Worm (Caenorhabditis elegans) whole organism, mixed stage, embryonic: ENCODE measurements around the gene gpa-3.

ENCODE experiments used
- bed-3 ChIP-seq: fragments of 200-800 bp; sonication (Bioruptor generic); optimal IDR thresholded peaks from 3 replicates; lab custom pipeline; 2018; ENCODE audit warnings: mild to moderate bottlenecking, missing genetic modification characterization, moderate library complexity, missing compliant biosample characterization
- ceh-39 ChIP-seq: fragments of 150-350 bp; optimal IDR thresholded peaks from 2 replicates; lab custom pipeline; 2014; ENCODE audit warnings: missing biosample characterization, missing genetic modification characterization
- ces-1 ChIP-seq: fragments of 150-350 bp; optimal IDR thresholded peaks from 2 replicates; lab custom pipeline; 2014; ENCODE audit warnings: missing biosample characterization, missing genetic modification reagents, missing genetic modification characterization
- drap-1 ChIP-seq: fragments of 200-800 bp; sonication (Bioruptor generic); optimal IDR thresholded peaks from 3 replicates; lab custom pipeline; 2018; ENCODE audit warnings: mild to moderate bottlenecking, missing genetic modification characterization, missing compliant biosample characterization
- elt-1 ChIP-seq: sonication (generic microtip); optimal IDR thresholded peaks from 2 replicates; lab custom pipeline; 2017; ENCODE audit warnings: missing genetic modification characterization, mild to moderate bottlenecking, missing compliant biosample characterization, antibody characterized with exemption, moderate library complexity, borderline replicate concordance; ENCODE audit not compliant: insufficient read depth
- elt-3 ChIP-seq: fragments of 150-350 bp; optimal IDR thresholded peaks from 2 replicates; lab custom pipeline; 2014; ENCODE audit warnings: missing biosample characterization, missing genetic modification characterization
- ham-2 ChIP-seq: fragments of 200-800 bp; sonication (Bioruptor generic); optimal IDR thresholded peaks from 2 replicates; lab custom pipeline; 2018; ENCODE audit warnings: mild to moderate bottlenecking, missing genetic modification characterization, missing compliant biosample characterization
- hlh-1 ChIP-seq: fragments of 150-350 bp; optimal IDR thresholded peaks from 2 replicates; lab custom pipeline; 2014; ENCODE audit warnings: missing biosample characterization, missing genetic modification reagents, missing genetic modification characterization
- lin-32 ChIP-seq: fragments of 200-800 bp; sonication (Bioruptor generic); optimal IDR thresholded peaks from 2 replicates; lab custom pipeline; 2018; ENCODE audit warnings: mild to moderate bottlenecking, missing genetic modification characterization, missing compliant biosample characterization
- mep-1 ChIP-seq: fragments of 150-350 bp; optimal IDR thresholded peaks from 2 replicates; lab custom pipeline; 2017; ENCODE audit warnings: missing biosample characterization, missing genetic modification reagents, missing genetic modification characterization, inconsistent platforms
- nhr-2 ChIP-seq: fragments of 150-350 bp; optimal IDR thresholded peaks from 2 replicates; lab custom pipeline; 2014; ENCODE audit warnings: missing biosample characterization, missing genetic modification characterization
- nhr-237 ChIP-seq: fragments of 150-350 bp; optimal IDR thresholded peaks from 2 replicates; lab custom pipeline; 2014; ENCODE audit warnings: missing biosample characterization, missing genetic modification characterization
- nhr-28 ChIP-seq: fragments of 150-350 bp; optimal IDR thresholded peaks from 2 replicates; lab custom pipeline; 2014; ENCODE audit warnings: missing biosample characterization, missing genetic modification characterization
- sptf-1 ChIP-seq: sonication (generic microtip); optimal IDR thresholded peaks from 2 replicates; lab custom pipeline; 2017; ENCODE audit warnings: mild to moderate bottlenecking, missing genetic modification characterization, moderate library complexity, missing compliant biosample characterization
- tbx-8 ChIP-seq: fragments of 200-800 bp; sonication (Bioruptor generic); optimal IDR thresholded peaks from 2 replicates; lab custom pipeline; 2018; ENCODE audit warnings: mild to moderate bottlenecking, missing genetic modification characterization, moderate library complexity, missing compliant biosample characterization
- unc-120 ChIP-seq: sonication (generic microtip); optimal IDR thresholded peaks from 2 replicates; lab custom pipeline; 2017; ENCODE audit warnings: missing genetic modification characterization, missing compliant biosample characterization; ENCODE audit not compliant: poor library complexity, severe bottlenecking
- unc-39 ChIP-seq: fragments of 150-350 bp; optimal IDR thresholded peaks from 2 replicates; lab custom pipeline; 2014; ENCODE audit warnings: missing biosample characterization, missing genetic modification characterization
- zip-8 ChIP-seq: fragments of 150-350 bp; optimal IDR thresholded peaks from 2 replicates; lab custom pipeline; 2014; ENCODE audit warnings: missing biosample characterization, missing genetic modification characterization
- ztf-11 ChIP-seq: fragments of 150-350 bp; optimal IDR thresholded peaks from 2 replicates; lab custom pipeline; 2014; ENCODE audit warnings: missing biosample characterization, missing genetic modification characterization

The gpa-3 gene

DNA sequence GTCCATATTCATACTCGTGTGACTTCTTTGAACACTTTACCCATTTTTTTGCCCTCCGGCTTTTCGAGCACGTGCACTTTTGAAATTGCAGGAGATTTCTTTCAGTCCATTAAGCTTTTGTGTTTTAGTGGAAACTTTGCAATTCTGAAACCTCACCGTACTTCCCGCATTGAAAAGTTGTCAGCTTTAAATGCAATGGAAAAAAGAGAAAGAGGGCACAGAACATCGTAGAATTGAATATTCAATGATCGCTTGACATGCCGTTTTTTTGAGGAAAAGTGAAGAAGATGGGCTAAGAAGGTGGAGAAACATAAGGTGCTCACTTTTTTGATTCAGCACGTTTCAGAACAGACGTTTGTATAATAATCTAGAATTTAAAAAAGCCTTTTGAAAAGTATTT lies 45.2 kb downstream of the gpa-3 start:
- TF ChIP-seq sptf-1 (tag; lab: Kevin White, UChicago) (no peak), hlh-1 (tag; lab: Kevin White, UChicago) (no peak), unc-39 (tag; lab: Kevin White, UChicago) (no peak), nhr-2 (tag; lab: Kevin White, UChicago) (no peak), mep-1 (no peak), tbx-8 (GFP tag; lab: Kevin White, UChicago) (no peak), lin-32 (GFP tag; lab: Kevin White, UChicago) (no peak), elt-3 (tag; lab: Kevin White, UChicago) (no peak), unc-120 (tag; lab: Kevin White, UChicago) (no peak), ham-2 (no peak), ceh-39 (tag; lab: Kevin White, UChicago) (no peak), elt-1 (no peak), nhr-237 (tag; lab: Kevin White, UChicago) (no peak), ztf-11 (tag; lab: Kevin White, UChicago) (no peak)

DNA sequence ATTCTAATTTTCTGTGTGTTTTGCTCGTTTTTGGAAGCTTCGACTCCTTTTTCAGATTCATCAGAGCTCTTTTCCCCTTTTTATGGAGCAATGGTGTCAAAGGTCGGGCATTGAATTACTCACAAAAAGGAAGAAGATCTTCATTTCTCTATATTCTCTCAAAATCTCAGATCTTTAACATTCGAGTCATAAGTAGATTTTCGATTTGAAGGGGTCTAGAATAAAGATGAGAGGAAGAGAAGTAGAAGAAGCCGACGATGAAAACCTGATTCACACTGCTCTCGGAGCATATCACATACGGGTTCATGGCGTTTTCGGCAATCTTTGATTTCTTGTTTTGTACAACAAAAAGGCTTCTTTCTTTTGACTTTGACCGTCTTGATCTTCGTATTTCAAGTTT lies 47.2 kb downstream of the gpa-3 start:
- TF ChIP-seq drap-1, result no peak
- TF ChIP-seq zip-8, result no peak
- peak; percentile 2 for TF ChIP-seq ces-1 (GFP tag; lab: Kevin White, UChicago)
- no peak for TF ChIP-seq nhr-28
- TF ChIP-seq tbx-8 (GFP tag; lab: Kevin White, UChicago), result no peak
- TF ChIP-seq bed-3 (GFP tag; lab: Kevin White, UChicago), result no peak
